Worm (Caenorhabditis elegans) whole organism, L4/young adult: ENCODE data around the gene srb-13.

Source experiments
- W03F9.2 ChIP-seq: fragments of 150-350 bp; optimal IDR thresholded peaks from 2 replicates; lab custom pipeline; 2014; ENCODE audit warnings: missing biosample characterization, missing genetic modification characterization
- dao-5 ChIP-seq: sonication (generic microtip); optimal IDR thresholded peaks from 2 replicates; lab custom pipeline; 2016; ENCODE audit warnings: missing genotype, missing genetic modification characterization, moderate library complexity, missing compliant biosample characterization
- him-1 ChIP-seq: sonication (generic microtip); optimal IDR thresholded peaks from 2 replicates; lab custom pipeline; 2016; ENCODE audit warnings: missing genotype, missing genetic modification reagents, missing genetic modification characterization, missing compliant biosample characterization

ce11 chrII:5182451-5182850 is 25.0 kb upstream of the srb-13 start:
- TF ChIP-seq him-1 (no peak), dao-5 (tag; lab: Kevin White, UChicago) (peak; percentile 10), W03F9.2 (tag; lab: Kevin White, UChicago) (peak; percentile 22)
